Worm (Caenorhabditis elegans): Measurements from ENCODE around the gene str-67.

- TF ChIP-seq lin-32 (GFP tag; optimal IDR thresholded peaks at IDR 0.05) (no peak), nhr-28 (tag; optimal IDR thresholded peaks at IDR 0.05) (no peak)
Observed at ce11 chrV:1052559-1053064, 11.8 kb downstream of the str-67 start, which contains the start of gene K10C9.4.
